Worm (Caenorhabditis elegans) whole organism, L1 larva: ENCODE results near the gene Y56A3A.2.
A peak's percentile ranks its signal among the peaks of the same experiment; 100 is the strongest.

Experiments used
- C04F5.9 ChIP-seq: sonication (generic microtip); optimal IDR thresholded peaks from 2 replicates; lab custom pipeline; 2016; ENCODE audit warnings: missing genetic modification characterization, missing compliant biosample characterization
- C34B4.2 ChIP-seq: sonication (generic microtip); optimal IDR thresholded peaks from 2 replicates; lab custom pipeline; 2017; ENCODE audit warnings: mild to moderate bottlenecking, missing genetic modification characterization, missing compliant biosample characterization
- Y116A8C.19 ChIP-seq: sonication (generic microtip); optimal IDR thresholded peaks from 2 replicates; lab custom pipeline; 2016; ENCODE audit warnings: missing compliant biosample characterization, missing genetic modification characterization, borderline replicate concordance
- aha-1 ChIP-seq: fragments of 150-350 bp; optimal IDR thresholded peaks from 2 replicates; lab custom pipeline; 2014; ENCODE audit warnings: missing biosample characterization, missing genetic modification characterization
- alr-1 ChIP-seq: fragments of 200-800 bp; sonication (Bioruptor generic); optimal IDR thresholded peaks from 2 replicates; lab custom pipeline; 2018; ENCODE audit warnings: borderline replicate concordance, mild to moderate bottlenecking, missing genetic modification characterization, missing compliant biosample characterization
- aly-2 ChIP-seq: fragments of 150-350 bp; optimal IDR thresholded peaks from 2 replicates; lab custom pipeline; 2014; ENCODE audit warnings: missing biosample characterization, missing genetic modification characterization
- ceh-8 ChIP-seq: fragments of 200-800 bp; sonication (Bioruptor generic); optimal IDR thresholded peaks from 2 replicates; lab custom pipeline; 2018; ENCODE audit warnings: mild to moderate bottlenecking, missing genetic modification characterization, moderate library complexity, missing compliant biosample characterization
- ceh-82 ChIP-seq, 3 experiments: fragments of 150-350 bp in 1 of 3; sonication (generic microtip) in 2 of 3; optimal IDR thresholded peaks; 2 replicates each; lab custom pipeline; 2014 to 2017; ENCODE audit warnings: missing biosample characterization in 3 of 3, missing genetic modification characterization in 3 of 3
- ceh-88 ChIP-seq: fragments of 200-800 bp; sonication (Bioruptor generic); IDR thresholded peaks from 2 replicates; pipeline ENCODE4 v1.3.6; 2022; ENCODE audit warnings: missing genetic modification characterization, missing compliant biosample characterization
- ceh-90 ChIP-seq: sonication (generic microtip); optimal IDR thresholded peaks from 2 replicates; lab custom pipeline; 2016; ENCODE audit warnings: missing genetic modification characterization, missing compliant biosample characterization
- dpl-1 ChIP-seq, 3 experiments: fragments of 150-350 bp in 2 of 3; sonication (generic microtip) in 1 of 3; optimal IDR thresholded peaks; 2 replicates each; lab custom pipeline; 2014 to 2017; ENCODE audit warnings: missing biosample characterization in 3 of 3, missing genetic modification characterization in 3 of 3, missing genetic modification reagents in 3 of 3
- dsc-1 ChIP-seq: sonication (generic microtip); optimal IDR thresholded peaks from 2 replicates; lab custom pipeline; 2016; ENCODE audit warnings: mild to moderate bottlenecking, missing genetic modification characterization, missing compliant biosample characterization
- efl-1 ChIP-seq, 4 experiments: fragments of 150-350 bp; optimal IDR thresholded peaks in 3 of 4; peaks in 1 of 4; 1 replicate in 1 of 4; 2 replicates in 3 of 4; lab custom pipeline; 2014; ENCODE audit warnings: missing biosample characterization in 2 of 4, missing genetic modification characterization in 2 of 4, missing genetic modification reagents in 2 of 4
- egl-27 ChIP-seq, 2 experiments: fragments of 150-350 bp in 1 of 2; sonication (generic microtip); optimal IDR thresholded peaks; 3 replicates each; lab custom pipeline; 2017 to 2018; ENCODE audit warnings: missing biosample characterization in 2 of 2, missing genetic modification characterization in 2 of 2, missing genetic modification reagents in 2 of 2
- elt-2 ChIP-seq: sonication (generic microtip); optimal IDR thresholded peaks from 2 replicates; lab custom pipeline; 2016; ENCODE audit warnings: missing genetic modification characterization, mild to moderate bottlenecking, inconsistent platforms, missing compliant biosample characterization, missing genetic modification reagents
- elt-3 ChIP-seq, 6 experiments: fragments of 150-350 bp in 1 of 6; sonication (generic microtip); optimal IDR thresholded peaks; 2 replicates each; lab custom pipeline; 2017 to 2018; ENCODE audit warnings: missing biosample characterization in 6 of 6, missing genetic modification characterization in 6 of 6, inconsistent platforms in 1 of 6
- fos-1 ChIP-seq: fragments of 150-350 bp; optimal IDR thresholded peaks from 2 replicates; lab custom pipeline; 2014; ENCODE audit warnings: missing biosample characterization, missing genetic modification characterization
- grh-1 ChIP-seq: fragments of 200-800 bp; sonication (Bioruptor generic); IDR thresholded peaks from 2 replicates; pipeline ENCODE4 v1.3.6; 2022; ENCODE audit warnings: missing genetic modification reagents, missing genetic modification characterization, missing compliant biosample characterization
- hlh-17 ChIP-seq: fragments of 200-800 bp; sonication (Bioruptor generic); optimal IDR thresholded peaks from 2 replicates; lab custom pipeline; 2018; ENCODE audit warnings: missing genetic modification characterization, mild to moderate bottlenecking, missing compliant biosample characterization, moderate library complexity, borderline replicate concordance
- irx-1 ChIP-seq: sonication (generic microtip); optimal IDR thresholded peaks from 2 replicates; lab custom pipeline; 2016; ENCODE audit warnings: missing genetic modification characterization, missing compliant biosample characterization
- isw-1 ChIP-seq: fragments of 200-800 bp; sonication (Bioruptor generic); IDR thresholded peaks from 2 replicates; pipeline ENCODE4 v1.3.6; 2022; ENCODE audit warnings: missing genetic modification characterization, missing compliant biosample characterization
- jun-1 ChIP-seq: fragments of 150-350 bp; optimal IDR thresholded peaks from 2 replicates; lab custom pipeline; 2014; ENCODE audit warnings: missing biosample characterization, missing genetic modification reagents, missing genetic modification characterization
- lin-35 ChIP-seq, 2 experiments: fragments of 150-350 bp; optimal IDR thresholded peaks; 2 replicates each; lab custom pipeline; 2014; ENCODE audit warnings: missing biosample characterization in 2 of 2, missing genetic modification characterization in 2 of 2, missing genetic modification reagents in 2 of 2
- lin-39 ChIP-seq: fragments of 150-350 bp; optimal IDR thresholded peaks from 2 replicates; lab custom pipeline; 2014; ENCODE audit warnings: missing biosample characterization, missing genetic modification reagents, missing genetic modification characterization
- lir-3 ChIP-seq: sonication (generic microtip); optimal IDR thresholded peaks from 2 replicates; lab custom pipeline; 2016; ENCODE audit warnings: mild to moderate bottlenecking, missing genetic modification characterization, moderate library complexity, missing compliant biosample characterization; ENCODE audit not compliant: poor library complexity
- mab-9 ChIP-seq: fragments of 200-800 bp; sonication (Bioruptor generic); IDR thresholded peaks from 2 replicates; pipeline ENCODE4 v1.3.6; 2022; ENCODE audit warnings: missing genetic modification reagents, missing genetic modification characterization, missing compliant biosample characterization
- mdl-1 ChIP-seq, 2 experiments: fragments of 150-350 bp; optimal IDR thresholded peaks; 2 replicates each; lab custom pipeline; 2014 to 2017; ENCODE audit warnings: missing biosample characterization in 2 of 2, missing genetic modification characterization in 2 of 2, inconsistent platforms in 1 of 2
- mef-2 ChIP-seq: fragments of 150-350 bp; optimal IDR thresholded peaks from 2 replicates; lab custom pipeline; 2014; ENCODE audit warnings: missing biosample characterization, missing genetic modification characterization
- nhr-11 ChIP-seq: fragments of 150-350 bp; optimal IDR thresholded peaks from 2 replicates; lab custom pipeline; 2014; ENCODE audit warnings: missing biosample characterization, missing genetic modification characterization
- nhr-12 ChIP-seq: sonication (generic microtip); optimal IDR thresholded peaks from 2 replicates; lab custom pipeline; 2017; ENCODE audit warnings: missing biosample characterization, missing genetic modification characterization
- nhr-20 ChIP-seq: sonication (generic microtip); optimal IDR thresholded peaks from 2 replicates; lab custom pipeline; 2016; ENCODE audit warnings: mild to moderate bottlenecking, missing genetic modification characterization, missing compliant biosample characterization
- nhr-237 ChIP-seq: fragments of 150-350 bp; optimal IDR thresholded peaks from 2 replicates; lab custom pipeline; 2014; ENCODE audit warnings: missing biosample characterization, missing genetic modification characterization
- nhr-71 ChIP-seq: sonication (generic microtip); optimal IDR thresholded peaks from 2 replicates; lab custom pipeline; 2016; ENCODE audit warnings: mild to moderate bottlenecking, missing genetic modification characterization, moderate library complexity, missing compliant biosample characterization
- nhr-76 ChIP-seq: sonication (generic microtip); optimal IDR thresholded peaks from 2 replicates; lab custom pipeline; 2017; ENCODE audit warnings: missing biosample characterization, missing genetic modification characterization
- nhr-85 ChIP-seq: sonication (generic microtip); peaks from one replicate; lab custom pipeline; 2016; ENCODE audit warnings: missing genetic modification characterization, inconsistent platforms, missing compliant biosample characterization
- pag-3 ChIP-seq: sonication (generic microtip); optimal IDR thresholded peaks from 2 replicates; lab custom pipeline; 2017; ENCODE audit warnings: missing genetic modification characterization, mild to moderate bottlenecking, missing compliant biosample characterization, antibody characterized with exemption, borderline replicate concordance; ENCODE audit not compliant: insufficient read depth
- pax-3 ChIP-seq: fragments of 200-800 bp; sonication (Bioruptor generic); optimal IDR thresholded peaks from 2 replicates; lab custom pipeline; 2018; ENCODE audit warnings: mild to moderate bottlenecking, missing genetic modification characterization, moderate library complexity, missing compliant biosample characterization
- pqm-1 ChIP-seq: sonication (generic microtip); optimal IDR thresholded peaks from 3 replicates; lab custom pipeline; 2017; ENCODE audit warnings: missing biosample characterization, missing genetic modification characterization
- rnt-1 ChIP-seq: sonication (generic microtip); optimal IDR thresholded peaks from 2 replicates; lab custom pipeline; 2016; ENCODE audit warnings: mild to moderate bottlenecking, missing genetic modification characterization, moderate library complexity, missing compliant biosample characterization
- skn-1 ChIP-seq: fragments of 150-350 bp; optimal IDR thresholded peaks from 2 replicates; lab custom pipeline; 2014; ENCODE audit warnings: missing biosample characterization, missing genetic modification characterization
- sox-4 ChIP-seq: sonication (generic microtip); optimal IDR thresholded peaks from 2 replicates; lab custom pipeline; 2016; ENCODE audit warnings: missing genetic modification characterization, missing compliant biosample characterization
- sptf-1 ChIP-seq: fragments of 150-350 bp; optimal IDR thresholded peaks from 2 replicates; lab custom pipeline; 2014; ENCODE audit warnings: missing biosample characterization, missing genetic modification characterization
- sup-37 ChIP-seq: fragments of 200-800 bp; sonication (Bioruptor generic); optimal IDR thresholded peaks from 2 replicates; lab custom pipeline; 2018; ENCODE audit warnings: mild to moderate bottlenecking, missing genetic modification characterization, missing compliant biosample characterization
- swsn-7 ChIP-seq: sonication (generic microtip); optimal IDR thresholded peaks from 2 replicates; lab custom pipeline; 2016; ENCODE audit warnings: missing genetic modification characterization, missing compliant biosample characterization
- tbx-2 ChIP-seq: sonication (generic microtip); optimal IDR thresholded peaks from 2 replicates; lab custom pipeline; 2016; ENCODE audit warnings: missing genetic modification characterization, missing compliant biosample characterization
- tlp-1 ChIP-seq: fragments of 150-350 bp; optimal IDR thresholded peaks from 2 replicates; lab custom pipeline; 2014; ENCODE audit warnings: missing biosample characterization, missing genetic modification characterization
- unc-130 ChIP-seq: fragments of 150-350 bp; optimal IDR thresholded peaks from 2 replicates; lab custom pipeline; 2017; ENCODE audit warnings: missing biosample characterization, missing genetic modification characterization, inconsistent platforms
- unc-62 ChIP-seq: fragments of 150-350 bp; optimal IDR thresholded peaks from 2 replicates; lab custom pipeline; 2014; ENCODE audit warnings: missing biosample characterization, missing genetic modification reagents, missing genetic modification characterization
- unc-86 ChIP-seq: sonication (generic microtip); optimal IDR thresholded peaks from 2 replicates; lab custom pipeline; 2016; ENCODE audit warnings: missing genetic modification characterization, missing compliant biosample characterization
- vab-15 ChIP-seq: sonication (generic microtip); optimal IDR thresholded peaks from 2 replicates; lab custom pipeline; 2017; ENCODE audit warnings: missing genotype, mild to moderate bottlenecking, missing genetic modification characterization, missing compliant biosample characterization
- ztf-11 ChIP-seq, 2 experiments: sonication (generic microtip); optimal IDR thresholded peaks; 2 replicates each; lab custom pipeline; 2016 to 2017; ENCODE audit warnings: missing genetic modification characterization in 2 of 2, missing biosample characterization in 1 of 2, missing compliant biosample characterization in 1 of 2
- ztf-4 ChIP-seq: fragments of 150-350 bp; optimal IDR thresholded peaks from 2 replicates; lab custom pipeline; 2014; ENCODE audit warnings: missing biosample characterization, missing genetic modification characterization

The Y56A3A.2 gene

DNA sequence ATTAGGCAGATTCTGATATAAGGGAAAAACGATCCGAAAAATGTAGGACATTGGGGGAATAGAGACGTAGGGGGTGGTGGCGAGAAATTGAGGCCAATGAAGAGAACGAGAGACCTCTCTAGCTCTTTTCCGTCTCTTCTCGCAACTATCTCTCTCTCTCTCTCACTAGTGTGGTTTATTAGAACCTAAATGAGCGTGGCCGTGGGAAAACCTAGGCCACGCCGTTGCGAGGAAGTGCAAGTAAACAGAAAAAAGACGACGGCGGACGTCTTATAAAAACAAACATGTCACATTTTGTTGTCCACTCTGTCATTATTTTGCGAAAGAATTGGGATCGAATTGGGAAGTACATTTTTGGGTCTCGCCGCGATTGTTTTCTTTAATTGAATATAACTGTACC is 8.0 kb upstream of the Y56A3A.2 start:
- TF ChIP-seq nhr-85 (peak; percentile 91), swsn-7 (tag; lab: Kevin White, UChicago) (peak; percentile 87), ceh-82 (tag; optimal IDR thresholded peaks at IDR 0.05; lab: Kevin White, UChicago) (peak; percentile 73 to 92 (median 78)), lin-35 (GFP tag; optimal IDR thresholded peaks at IDR 0.05; lab: Kevin White, UChicago) (peak; percentile 84 to 86), vab-15 (tag; lab: Kevin White, UChicago) (peak; percentile 79), fos-1 (tag; lab: Kevin White, UChicago) (peak; percentile 55), nhr-76 (no peak), ztf-4 (tag; lab: Kevin White, UChicago) (peak; percentile 76), nhr-71 (tag; lab: Kevin White, UChicago) (peak; percentile 93), elt-2 (peak; percentile 48), dpl-1 (GFP tag; optimal IDR thresholded peaks at IDR 0.05; lab: Kevin White, UChicago) (peak; percentile 56 to 83 (median 77)), lin-39 (tag; lab: Kevin White, UChicago) (peak; percentile 47), unc-62 (GFP tag; lab: Kevin White, UChicago) (no peak), jun-1 (tag; lab: Kevin White, UChicago) (peak; percentile 57), ztf-11 (tag; optimal IDR thresholded peaks at IDR 0.05; lab: Kevin White, UChicago) (peak in 1 of 2 experiments; percentile 86), unc-130 (tag; lab: Kevin White, UChicago) (peak; percentile 78), ceh-8 (GFP tag; lab: Kevin White, UChicago) (peak; percentile 12), sox-4 (tag; lab: Kevin White, UChicago) (peak; percentile 36), rnt-1 (tag; lab: Kevin White, UChicago) (peak; percentile 98), alr-1 (tag; lab: Kevin White, UChicago) (no peak), unc-86 (tag; lab: Kevin White, UChicago) (peak; percentile 71), pax-3 (tag; lab: Kevin White, UChicago) (peak; percentile 86), ceh-88 (GFP tag; lab: Robert Waterston, UW) (no peak), irx-1 (peak; percentile 87), isw-1 (GFP tag; lab: Robert Waterston, UW) (peak; percentile 79), elt-3 (tag; optimal IDR thresholded peaks at IDR 0.05; lab: Kevin White, UChicago) (no peak), hlh-17 (no peak), tlp-1 (tag; lab: Kevin White, UChicago) (no peak), nhr-20 (peak; percentile 86), Y116A8C.19 (no peak), ceh-90 (tag; lab: Kevin White, UChicago) (peak; percentile 85), aly-2 (tag; lab: Kevin White, UChicago) (no peak), efl-1 (optimal IDR thresholded peaks at IDR 0.05; lab: Kevin White, UChicago) (peak; percentile 86 to 89), efl-1 (GFP tag; optimal IDR thresholded peaks at IDR 0.05 in 1 of 2; lab: Kevin White, UChicago) (peak; percentile 77 to 96), grh-1 (no peak), aha-1 (peak; percentile 1), mab-9 (GFP tag; lab: Robert Waterston, UW) (peak; percentile 79), sptf-1 (tag; lab: Kevin White, UChicago) (no peak), nhr-237 (tag; lab: Kevin White, UChicago) (peak; percentile 47), egl-27 (tag; optimal IDR thresholded peaks at IDR 0.05; lab: Kevin White, UChicago) (peak in 1 of 2 experiments; percentile 47), tbx-2 (tag; lab: Kevin White, UChicago) (peak; percentile 91), dsc-1 (tag; lab: Kevin White, UChicago) (peak; percentile 72), C04F5.9 (tag; lab: Kevin White, UChicago) (peak; percentile 67), nhr-11 (no peak), mef-2 (tag; lab: Kevin White, UChicago) (peak; percentile 47), mdl-1 (tag; optimal IDR thresholded peaks at IDR 0.05; lab: Kevin White, UChicago) (peak in 1 of 2 experiments; percentile 89), lir-3 (tag; lab: Kevin White, UChicago) (peak; percentile 94), nhr-12 (no peak), sup-37 (no peak), pag-3 (peak; percentile 43), skn-1 (peak; percentile 82), C34B4.2 (tag; lab: Kevin White, UChicago) (no peak), pqm-1 (tag; lab: Kevin White, UChicago) (no peak)
